Worm (Caenorhabditis elegans): ENCODE results near the gene K01D12.15.

K01D12.15 gene

ce11 chrV:12413651-12414114, 27.4 kb downstream of the K01D12.15 start, which contains the start of gene cdr-6:
Gene cdr-6 (minus strand): TSS chrV:12413701.
- TF ChIP-seq che-1 (tag; optimal IDR thresholded peaks at IDR 0.05) = no peak
- no peak for TF ChIP-seq eyg-1 (tag; optimal IDR thresholded peaks at IDR 0.05)

- TF ChIP-seq ceh-9 (tag; optimal IDR thresholded peaks at IDR 0.05) (no peak), hlh-15 (tag; optimal IDR thresholded peaks at IDR 0.05) (no peak), ztf-16 (tag; optimal IDR thresholded peaks at IDR 0.05) (no peak), K09A11.1 (tag; optimal IDR thresholded peaks at IDR 0.05; ENCODE audit: insufficient read depth) (no peak), hlh-8 (tag; optimal IDR thresholded peaks at IDR 0.05) (no peak), ceh-48 (tag; optimal IDR thresholded peaks at IDR 0.05) (no peak), fkh-6 (tag; optimal IDR thresholded peaks at IDR 0.05) (no peak), pax-1 (tag; optimal IDR thresholded peaks at IDR 0.05) (no peak), unc-86 (tag; optimal IDR thresholded peaks at IDR 0.05) (no peak), rnt-1 (tag; optimal IDR thresholded peaks at IDR 0.05) (no peak), eyg-1 (tag; optimal IDR thresholded peaks at IDR 0.05) (no peak), sox-4 (tag; optimal IDR thresholded peaks at IDR 0.05) (no peak), pag-3 (tag; optimal IDR thresholded peaks at IDR 0.05; ENCODE audit: borderline replicate concordance) (no peak), fkh-10 (GFP tag; optimal IDR thresholded peaks at IDR 0.05) (no peak), ahr-1 (tag; optimal IDR thresholded peaks at IDR 0.05) (no peak), ceh-2 (tag; optimal IDR thresholded peaks at IDR 0.05) (no peak), pha-4 (tag; optimal IDR thresholded peaks at IDR 0.05) (no peak)
Observed at ce11 chrV:12414362-12414761, 28.1 kb downstream of the K01D12.15 start.

ce11 chrV:12415656-12416055, 29.4 kb downstream of the K01D12.15 start, which contains the start of gene cdr-2:
Gene cdr-2 (minus strand): TSS chrV:12415709.
- TF ChIP-seq ama-1 (optimal IDR thresholded peaks at IDR 0.05) = no peak

ce11 chrV:12417277-12417676, 31.0 kb downstream of the K01D12.15 start, which contains the start of gene cdr-3:
Gene cdr-3 (minus strand): TSS chrV:12417377.
- TF ChIP-seq sdc-2 (tag; optimal IDR thresholded peaks at IDR 0.05) (no peak), fkh-6 (tag; optimal IDR thresholded peaks at IDR 0.05) (no peak), eyg-1 (tag; optimal IDR thresholded peaks at IDR 0.05) (no peak), rnt-1 (tag; optimal IDR thresholded peaks at IDR 0.05) (no peak), unc-86 (tag; optimal IDR thresholded peaks at IDR 0.05) (no peak), tbx-7 (tag; optimal IDR thresholded peaks at IDR 0.05) (no peak), pat-9 (tag; optimal IDR thresholded peaks at IDR 0.05) (no peak)

- TF ChIP-seq sox-2 (GFP tag; IDR thresholded peaks at IDR 0.05) (no peak), ceh-9 (tag; optimal IDR thresholded peaks at IDR 0.05) (no peak), pha-4 (tag; optimal IDR thresholded peaks at IDR 0.05) (no peak)
Observed at ce11 chrV:12418292-12418691, 32.0 kb downstream of the K01D12.15 start, which contains the start of gene C54D10.3. Gene C54D10.3 (plus strand): TSS chrV:12418592.

ce11 chrV:12420843-12421242, 34.6 kb downstream of the K01D12.15 start, which contains the start of gene C54D10.4:
Gene C54D10.4 (minus strand): TSS chrV:12420943.
- no peak for TF ChIP-seq fax-1 (tag; optimal IDR thresholded peaks at IDR 0.05)
- TF ChIP-seq C08G9.2 (tag; optimal IDR thresholded peaks at IDR 0.05) = no peak
- no peak for TF ChIP-seq ceh-31 (tag; optimal IDR thresholded peaks at IDR 0.05)
- TF ChIP-seq ref-2 (tag; optimal IDR thresholded peaks at IDR 0.05) = no peak
- no peak for TF ChIP-seq sox-4 (tag; optimal IDR thresholded peaks at IDR 0.05)
- TF ChIP-seq pax-1 (tag; optimal IDR thresholded peaks at IDR 0.05) = no peak

- TF ChIP-seq fkh-10 (GFP tag; optimal IDR thresholded peaks at IDR 0.05) (no peak), hlh-13 (GFP tag; optimal IDR thresholded peaks at IDR 0.05) (no peak), unc-42 (tag; optimal IDR thresholded peaks at IDR 0.05) (peak; percentile 53), ceh-31 (tag; optimal IDR thresholded peaks at IDR 0.05) (peak; percentile 62), hlh-15 (tag; optimal IDR thresholded peaks at IDR 0.05) (no peak)
Observed at ce11 chrV:12421360-12421759, 35.1 kb downstream of the K01D12.15 start.

Measured in whole organism, late embryonic.